Fruit fly (Drosophila melanogaster) whole organism, embryonic: Measurements from ENCODE around the gene PXo.
A peak's percentile ranks its signal among the peaks of the same experiment; 100 is the strongest.

Source experiments
- Ada2b ChIP-seq: fragments of 200-800 bp; sonication (Bioruptor generic); IDR thresholded peaks from 2 replicates; pipeline ENCODE4 v1.3.6; 2022; ENCODE audit warnings: missing biosample characterization, missing genetic modification characterization
- B-H1 ChIP-seq: fragments of 200-800 bp; sonication (Bioruptor generic); IDR thresholded peaks from 3 replicates; pipeline ENCODE4 v1.3.6; 2022; ENCODE audit warnings: missing biosample characterization, missing genetic modification characterization
- BEAF-32 ChIP-seq: fragments of 200-800 bp; sonication (Bioruptor generic); optimal IDR thresholded peaks from 3 replicates; lab custom pipeline; 2017; ENCODE audit warnings: missing biosample characterization, missing genetic modification characterization, mild to moderate bottlenecking, moderate library complexity, missing genetic modification reagents
- BtbVII ChIP-seq: fragments of 200-800 bp; sonication (Bioruptor generic); optimal IDR thresholded peaks from 3 replicates; lab custom pipeline; 2017; ENCODE audit warnings: missing biosample characterization, mild to moderate bottlenecking, missing genetic modification characterization
- CG10267 ChIP-seq: fragments of 200-800 bp; sonication (Bioruptor generic); optimal IDR thresholded peaks from 2 replicates; lab custom pipeline; 2018; ENCODE audit warnings: missing biosample characterization, mild to moderate bottlenecking, missing genetic modification characterization, moderate library complexity
- CG10543 ChIP-seq: fragments of 200-800 bp; sonication (Bioruptor generic); optimal IDR thresholded peaks from 3 replicates; lab custom pipeline; 2017; ENCODE audit warnings: missing biosample characterization, mild to moderate bottlenecking, missing genetic modification characterization, moderate library complexity
- CG10959 ChIP-seq: fragments of 200-800 bp; sonication (Bioruptor generic); IDR thresholded peaks from 2 replicates; pipeline ENCODE4 v1.3.6; 2022; ENCODE audit warnings: missing biosample characterization, missing genetic modification characterization
- CG1233 ChIP-seq: fragments of 200-800 bp; sonication (Bioruptor generic); optimal IDR thresholded peaks from 4 replicates; lab custom pipeline; 2018; ENCODE audit warnings: missing biosample characterization, mild to moderate bottlenecking, missing genetic modification characterization
- CG12942 ChIP-seq: fragments of 200-800 bp; sonication (Bioruptor generic); optimal IDR thresholded peaks from 3 replicates; lab custom pipeline; 2016; ENCODE audit warnings: missing biosample characterization, missing genetic modification characterization
- CG13287 ChIP-seq: fragments of 200-800 bp; sonication (Bioruptor generic); IDR thresholded peaks from 2 replicates; pipeline ENCODE4 v1.3.6; 2022; ENCODE audit warnings: missing biosample characterization, missing genetic modification characterization; ENCODE audit not compliant: partially characterized antibody
- CG15514 ChIP-seq: fragments of 200-800 bp; sonication (Bioruptor generic); optimal IDR thresholded peaks from 3 replicates; lab custom pipeline; 2017; ENCODE audit warnings: missing biosample characterization, missing genetic modification characterization, mild to moderate bottlenecking, moderate library complexity, missing genetic modification reagents
- CG1647 ChIP-seq: fragments of 200-800 bp; sonication (Bioruptor generic); optimal IDR thresholded peaks from 3 replicates; lab custom pipeline; 2016; ENCODE audit warnings: missing biosample characterization, missing genetic modification characterization
- CG16779 ChIP-seq: fragments of 200-800 bp; sonication (Bioruptor generic); IDR thresholded peaks from 2 replicates; pipeline ENCODE4 v1.3.6; 2022; ENCODE audit warnings: missing biosample characterization, missing genetic modification characterization
- CG2875 ChIP-seq: fragments of 200-800 bp; sonication (Bioruptor generic); optimal IDR thresholded peaks from 2 replicates; lab custom pipeline; 2017; ENCODE audit warnings: missing biosample characterization, mild to moderate bottlenecking, missing genetic modification characterization, missing genetic modification reagents
- CG30020 ChIP-seq: fragments of 200-800 bp; optimal IDR thresholded peaks from 2 replicates; lab custom pipeline; 2019; ENCODE audit warnings: missing biosample characterization, mild to moderate bottlenecking, missing genetic modification characterization, moderate library complexity
- CG30403 ChIP-seq: fragments of 200-800 bp; sonication (Bioruptor generic); optimal IDR thresholded peaks from 3 replicates; lab custom pipeline; 2016; ENCODE audit warnings: missing biosample characterization, missing genetic modification characterization
- CG3726 ChIP-seq: fragments of 200-800 bp; sonication (Bioruptor generic); IDR thresholded peaks from 3 replicates; pipeline ENCODE4, ENCODE4 v1.3.6; 2022; ENCODE audit warnings: missing biosample characterization, missing genetic modification characterization
- CG8359 ChIP-seq: fragments of 200-800 bp; sonication (Bioruptor generic); optimal IDR thresholded peaks from 2 replicates; lab custom pipeline; 2017; ENCODE audit warnings: missing biosample characterization, mild to moderate bottlenecking, missing genetic modification characterization, borderline replicate concordance
- CG8924 ChIP-seq: fragments of 200-800 bp; optimal IDR thresholded peaks from 3 replicates; lab custom pipeline; 2019; ENCODE audit warnings: missing biosample characterization, mild to moderate bottlenecking, missing genetic modification characterization, moderate library complexity
- CG9215 ChIP-seq: fragments of 200-800 bp; sonication (Bioruptor generic); IDR thresholded peaks from 2 replicates; pipeline ENCODE4 v1.3.6; 2022; ENCODE audit warnings: missing biosample characterization, missing genetic modification characterization
- CHES-1-like ChIP-seq: fragments of 200-800 bp; sonication (Bioruptor generic); optimal IDR thresholded peaks from 2 replicates; lab custom pipeline; 2016; ENCODE audit warnings: missing biosample characterization, missing genetic modification characterization
- Chrac-16 ChIP-seq: fragments of 200-800 bp; sonication (Bioruptor generic); optimal IDR thresholded peaks from 3 replicates; lab custom pipeline; 2016; ENCODE audit warnings: missing biosample characterization, missing genetic modification characterization
- CoRest ChIP-seq: fragments of 200-800 bp; sonication (Bioruptor generic); optimal IDR thresholded peaks from 3 replicates; lab custom pipeline; 2018; ENCODE audit warnings: missing biosample characterization, mild to moderate bottlenecking, missing genetic modification characterization, moderate library complexity
- CrebB ChIP-seq: fragments of 200-800 bp; sonication (Bioruptor generic); optimal IDR thresholded peaks from 3 replicates; lab custom pipeline; 2018; ENCODE audit warnings: missing biosample characterization, mild to moderate bottlenecking, missing genetic modification characterization
- E2f2 ChIP-seq: fragments of 200-800 bp; sonication (Bioruptor generic); IDR thresholded peaks from 2 replicates; pipeline ENCODE4 v1.3.6; 2022; ENCODE audit warnings: missing biosample characterization, missing genetic modification characterization
- Hmr ChIP-seq: fragments of 200-800 bp; sonication (Bioruptor generic); optimal IDR thresholded peaks from 3 replicates; lab custom pipeline; 2017; ENCODE audit warnings: mild to moderate bottlenecking, missing biosample characterization, missing genetic modification reagents, missing genetic modification characterization
- Hr51 ChIP-seq, 2 experiments: fragments of 200-800 bp; sonication (Bioruptor generic); optimal IDR thresholded peaks; 2 replicates in 1 of 2; 3 replicates in 1 of 2; lab custom pipeline; 2016 to 2018; ENCODE audit warnings: missing biosample characterization in 2 of 2, missing genetic modification characterization in 2 of 2, mild to moderate bottlenecking in 1 of 2, moderate library complexity in 1 of 2
- Kr ChIP-seq: fragments of 200-800 bp; sonication (Bioruptor generic); optimal IDR thresholded peaks from 2 replicates; lab custom pipeline; 2017; ENCODE audit warnings: missing biosample characterization, mild to moderate bottlenecking, missing genetic modification characterization
- NC2α ChIP-seq: fragments of 200-800 bp; sonication (Bioruptor generic); optimal IDR thresholded peaks from 2 replicates; lab custom pipeline; 2016; ENCODE audit warnings: missing biosample characterization, missing genetic modification characterization
- Opbp ChIP-seq: fragments of 200-800 bp; sonication (Bioruptor generic); IDR thresholded peaks from 3 replicates; pipeline ENCODE4 v1.3.6; 2022; ENCODE audit warnings: missing biosample characterization, missing genetic modification characterization; ENCODE audit not compliant: partially characterized antibody
- Ptx1 ChIP-seq: fragments of 200-800 bp; sonication (Bioruptor generic); IDR thresholded peaks from 2 replicates; pipeline ENCODE4 v1.3.6; 2022; ENCODE audit warnings: missing biosample characterization, missing genetic modification characterization
- Scr ChIP-seq: fragments of 200-800 bp; sonication (Bioruptor generic); IDR thresholded peaks from 2 replicates; pipeline ENCODE4 v1.3.6; 2022; ENCODE audit warnings: missing biosample characterization, missing genetic modification characterization; ENCODE audit not compliant: partially characterized antibody
- ara ChIP-seq: fragments of 200-800 bp; sonication (Bioruptor generic); IDR thresholded peaks from 2 replicates; pipeline ENCODE4 v1.3.6; 2022; ENCODE audit warnings: missing biosample characterization, missing genetic modification characterization
- az2 ChIP-seq: fragments of 200-800 bp; sonication (Bioruptor generic); optimal IDR thresholded peaks from 3 replicates; lab custom pipeline; 2016; ENCODE audit warnings: missing biosample characterization, missing genetic modification characterization
- bcd ChIP-seq: fragments of 200-800 bp; sonication (Bioruptor generic); optimal IDR thresholded peaks from 2 replicates; lab custom pipeline; 2017; ENCODE audit warnings: missing biosample characterization, mild to moderate bottlenecking, missing genetic modification characterization
- bsh ChIP-seq, 2 experiments: fragments of 200-800 bp; sonication (Bioruptor generic); optimal IDR thresholded peaks; 2 replicates each; lab custom pipeline; 2017 to 2018; ENCODE audit warnings: mild to moderate bottlenecking in 2 of 2, missing biosample characterization in 2 of 2, missing genetic modification characterization in 2 of 2, moderate library complexity in 1 of 2
- chm ChIP-seq: fragments of 200-800 bp; sonication (Bioruptor generic); IDR thresholded peaks from 2 replicates; pipeline ENCODE4 v1.3.6; 2022; ENCODE audit warnings: missing biosample characterization, missing genetic modification characterization
- croc ChIP-seq: fragments of 200-800 bp; sonication (Bioruptor generic); conservative IDR thresholded peaks from 3 replicates; pipeline ENCODE4 v1.3.6; 2022; ENCODE audit warnings: missing biosample characterization, missing genetic modification characterization
- dmrt11E ChIP-seq: fragments of 200-800 bp; sonication (Bioruptor generic); optimal IDR thresholded peaks from 3 replicates; lab custom pipeline; 2018; ENCODE audit warnings: missing biosample characterization, mild to moderate bottlenecking, missing genetic modification characterization, moderate library complexity
- gfzf ChIP-seq: fragments of 200-800 bp; sonication (Bioruptor generic); optimal IDR thresholded peaks from 2 replicates; lab custom pipeline; 2016; ENCODE audit warnings: missing biosample characterization, mild to moderate bottlenecking, missing genetic modification characterization, moderate library complexity
- knrl ChIP-seq: fragments of 200-800 bp; sonication (Bioruptor generic); IDR thresholded peaks from 3 replicates; pipeline ENCODE4 v1.3.6; 2022; ENCODE audit warnings: missing biosample characterization, missing genetic modification characterization; ENCODE audit not compliant: partially characterized antibody
- pum ChIP-seq: fragments of 200-800 bp; sonication (Bioruptor generic); optimal IDR thresholded peaks from 2 replicates; lab custom pipeline; 2016; ENCODE audit warnings: missing biosample characterization, missing genetic modification characterization
- pzg ChIP-seq: fragments of 200-800 bp; sonication (Bioruptor generic); optimal IDR thresholded peaks from 3 replicates; lab custom pipeline; 2018; ENCODE audit warnings: missing biosample characterization, mild to moderate bottlenecking, missing genetic modification characterization, moderate library complexity
- schlank ChIP-seq: fragments of 200-800 bp; sonication (Bioruptor generic); optimal IDR thresholded peaks from 2 replicates; lab custom pipeline; 2018; ENCODE audit warnings: missing biosample characterization, mild to moderate bottlenecking, missing genetic modification characterization
- tio ChIP-seq: fragments of 200-800 bp; sonication (Bioruptor generic); optimal IDR thresholded peaks from 2 replicates; lab custom pipeline; 2017; ENCODE audit warnings: missing biosample characterization, missing genetic modification characterization, inconsistent platforms
- trem ChIP-seq: fragments of 200-800 bp; optimal IDR thresholded peaks from 3 replicates; lab custom pipeline; 2019; ENCODE audit warnings: missing biosample characterization, mild to moderate bottlenecking, missing genetic modification characterization, moderate library complexity
- wor ChIP-seq: fragments of 200-800 bp; sonication (Bioruptor generic); IDR thresholded peaks from 2 replicates; pipeline ENCODE4 v1.3.6; 2022; ENCODE audit warnings: missing biosample characterization, missing genetic modification characterization

Gene PXo

dm6 chr3L:5926015-5926988 is 5.2 kb upstream of the PXo start (continued):
- TF ChIP-seq CoRest (tag; lab: Kevin White, UChicago), result peak; percentile 67
- no peak for TF ChIP-seq pzg
- peak; percentile 55 for TF ChIP-seq CG8924 (tag; lab: Kevin White, UChicago)
- no peak for TF ChIP-seq CG8359 (GFP tag; lab: Kevin White, UChicago)
- TF ChIP-seq CG9215 (GFP tag; lab: Robert Waterston, UW), result no peak
- TF ChIP-seq Opbp, result no peak
- TF ChIP-seq Kr (GFP tag; lab: Kevin White, UChicago), result no peak
- no peak for TF ChIP-seq CrebB (tag; lab: Kevin White, UChicago)
- 0 out of 2 replicates have a peak, but pooled peaks have one; percentile 10 for TF ChIP-seq Ada2b (GFP tag; lab: Robert Waterston, UW)
- TF ChIP-seq BtbVII, result peak; percentile 47
- TF ChIP-seq CG1647, result no peak
- no peak for TF ChIP-seq croc (GFP tag; lab: Robert Waterston, UW)
- peak; percentile 48 for TF ChIP-seq CG12942
- peak; percentile 3 for TF ChIP-seq trem (tag; lab: Kevin White, UChicago)
- no peak for TF ChIP-seq BEAF-32 (GFP tag; lab: Kevin White, UChicago)
- TF ChIP-seq dmrt11E (tag; lab: Kevin White, UChicago), result peak; percentile 25
- no peak for TF ChIP-seq pum
- peak in 1 of 2 experiments; percentile 76 for TF ChIP-seq Hr51 (GFP tag; optimal IDR thresholded peaks at IDR 0.05; lab: Kevin White, UChicago)
- 0 out of 2 replicates have a peak, but pooled peaks have one; percentile 28 for TF ChIP-seq ara
- no peak for TF ChIP-seq CG10543 (GFP tag; lab: Kevin White, UChicago)
- TF ChIP-seq az2 (GFP tag; lab: Kevin White, UChicago), result peak; percentile 52
- peak; percentile 42 for TF ChIP-seq Hmr (GFP tag; lab: Kevin White, UChicago)
- peak in 1 of 2 experiments; percentile 65 for TF ChIP-seq bsh (GFP tag; optimal IDR thresholded peaks at IDR 0.05; lab: Kevin White, UChicago)
- peak; percentile 59 for TF ChIP-seq CG30403 (GFP tag; lab: Kevin White, UChicago)
- TF ChIP-seq chm (GFP tag; lab: Robert Waterston, UW), result no peak
- TF ChIP-seq schlank (tag; lab: Kevin White, UChicago), result no peak
- TF ChIP-seq wor (GFP tag; lab: Robert Waterston, UW), result peak; percentile 33; the same call in 1 of the 2 replicates
- peak; percentile 18 for TF ChIP-seq Chrac-16 (GFP tag; lab: Kevin White, UChicago)
- no peak for TF ChIP-seq CG30020 (tag; lab: Kevin White, UChicago)
- no peak for TF ChIP-seq tio (GFP tag; lab: Kevin White, UChicago)
- TF ChIP-seq bcd (GFP tag; lab: Kevin White, UChicago), result peak; percentile 34
- no peak for TF ChIP-seq knrl (GFP tag; lab: Robert Waterston, UW)
- peak; percentile 53 for TF ChIP-seq CG2875
- TF ChIP-seq CG13287 (GFP tag; lab: Robert Waterston, UW), result no peak
- TF ChIP-seq CG15514 (GFP tag; lab: Kevin White, UChicago), result peak; percentile 92
- TF ChIP-seq CG10959 (GFP tag; lab: Robert Waterston, UW), result no peak
- TF ChIP-seq CG3726 (GFP tag; lab: Robert Waterston, UW), result no peak
- TF ChIP-seq CG1233, result peak; percentile 14
- TF ChIP-seq B-H1, result peak; percentile 39; the same call in 1 of the 3 replicates
- no peak for TF ChIP-seq CG10267 (tag; lab: Kevin White, UChicago)
- peak; percentile 8 for TF ChIP-seq CHES-1-like
- TF ChIP-seq Ptx1 (GFP tag; lab: Robert Waterston, UW), result no peak; the same call in none of the 2 replicates
- TF ChIP-seq CG16779 (GFP tag; lab: Robert Waterston, UW), result no peak
- TF ChIP-seq NC2α (GFP tag; lab: Kevin White, UChicago), result no peak
- no peak for TF ChIP-seq gfzf (GFP tag; lab: Kevin White, UChicago)
- no peak for TF ChIP-seq Scr (GFP tag; lab: Robert Waterston, UW)
- 0 out of 2 replicates have a peak, but pooled peaks have one; percentile 14 for TF ChIP-seq E2f2 (GFP tag; lab: Robert Waterston, UW)
